Worm (Caenorhabditis elegans) whole organism, early embryonic: Measurements from ENCODE around the gene dpff-1.

ENCODE experiments used
- B0310.2 ChIP-seq: sonication (generic microtip); optimal IDR thresholded peaks from 2 replicates; lab custom pipeline; 2016; ENCODE audit warnings: mild to moderate bottlenecking, missing genetic modification characterization, missing compliant biosample characterization
- F13C5.2 ChIP-seq: sonication (generic microtip); optimal IDR thresholded peaks from 2 replicates; lab custom pipeline; 2017; ENCODE audit warnings: mild to moderate bottlenecking, missing genetic modification characterization, inconsistent platforms, missing compliant biosample characterization
- aly-1 ChIP-seq: sonication (generic microtip); optimal IDR thresholded peaks from 2 replicates; lab custom pipeline; 2016; ENCODE audit warnings: missing genetic modification characterization, missing compliant biosample characterization
- ama-1 ChIP-seq: fragments of 150-350 bp; optimal IDR thresholded peaks from 2 replicates; lab custom pipeline; 2014
- ceh-13 ChIP-seq: fragments of 200-800 bp; sonication (Bioruptor generic); optimal IDR thresholded peaks from 2 replicates; lab custom pipeline; 2018; ENCODE audit warnings: mild to moderate bottlenecking, missing genetic modification characterization, missing compliant biosample characterization
- ceh-36 ChIP-seq: sonication (generic microtip); optimal IDR thresholded peaks from 2 replicates; lab custom pipeline; 2016; ENCODE audit warnings: missing genetic modification characterization, inconsistent platforms, missing compliant biosample characterization
- ets-7 ChIP-seq: sonication (generic microtip); optimal IDR thresholded peaks from 2 replicates; lab custom pipeline; 2016; ENCODE audit warnings: missing genotype, missing genetic modification characterization, missing compliant biosample characterization
- flt-1 ChIP-seq: fragments of 200-800 bp; sonication (Bioruptor generic); IDR thresholded peaks from 2 replicates; pipeline ENCODE4 v1.3.6; 2022; ENCODE audit warnings: missing genetic modification characterization, missing compliant biosample characterization
- hmbx-1 ChIP-seq: sonication (generic microtip); optimal IDR thresholded peaks from 2 replicates; lab custom pipeline; 2016; ENCODE audit warnings: mild to moderate bottlenecking, missing genetic modification characterization, missing compliant biosample characterization
- hmg-4 ChIP-seq: fragments of 200-800 bp; sonication (Bioruptor generic); optimal IDR thresholded peaks from 2 replicates; lab custom pipeline; 2018; ENCODE audit warnings: mild to moderate bottlenecking, missing genetic modification characterization, missing compliant biosample characterization
- hnd-1 ChIP-seq: sonication (generic microtip); optimal IDR thresholded peaks from 2 replicates; lab custom pipeline; 2016; ENCODE audit warnings: missing genetic modification characterization, missing compliant biosample characterization
- pes-1 ChIP-seq: fragments of 200-800 bp; sonication (Bioruptor generic); IDR thresholded peaks from 2 replicates; pipeline ENCODE4 v1.3.6; 2022; ENCODE audit warnings: missing genetic modification reagents, missing genetic modification characterization, missing compliant biosample characterization
- scrt-1 ChIP-seq: fragments of 200-800 bp; sonication (Bioruptor generic); IDR thresholded peaks from 2 replicates; pipeline ENCODE4 v1.3.6; 2022; ENCODE audit warnings: missing genetic modification characterization, missing compliant biosample characterization
- sea-1 ChIP-seq: fragments of 200-800 bp; sonication (Bioruptor generic); conservative IDR thresholded peaks from 2 replicates; pipeline ENCODE4 v1.3.6; 2022; ENCODE audit warnings: missing genetic modification characterization, missing compliant biosample characterization
- tbx-11 ChIP-seq: fragments of 200-800 bp; sonication (Bioruptor generic); IDR thresholded peaks from 2 replicates; pipeline ENCODE4 v1.3.6; 2022; ENCODE audit warnings: missing genetic modification characterization, missing compliant biosample characterization
- tbx-37 ChIP-seq: fragments of 200-800 bp; sonication (Bioruptor generic); conservative IDR thresholded peaks from 2 replicates; pipeline ENCODE4 v1.3.6; 2022; ENCODE audit warnings: missing genetic modification reagents, missing genetic modification characterization, missing compliant biosample characterization
- tra-4 ChIP-seq: sonication (generic microtip); optimal IDR thresholded peaks from 2 replicates; lab custom pipeline; 2017; ENCODE audit warnings: missing genetic modification characterization, missing compliant biosample characterization

The dpff-1 gene

ce11 chrIII:5898631-5899030 lies 7.5 kb downstream of the dpff-1 start:
- no peak for TF ChIP-seq F13C5.2 (tag; lab: Kevin White, UChicago)
- no peak for TF ChIP-seq tbx-37
- no peak for TF ChIP-seq flt-1 (GFP tag; lab: Robert Waterston, UW)
- TF ChIP-seq tra-4 (tag; lab: Kevin White, UChicago): no peak
- TF ChIP-seq hmg-4 (GFP tag; lab: Kevin White, UChicago): no peak
- TF ChIP-seq ets-7 (tag; lab: Kevin White, UChicago): no peak
- no peak for TF ChIP-seq hmbx-1 (tag; lab: Kevin White, UChicago)
- no peak for TF ChIP-seq B0310.2 (tag; lab: Kevin White, UChicago)
- no peak for TF ChIP-seq scrt-1 (GFP tag; lab: Robert Waterston, UW)
- TF ChIP-seq pes-1 (GFP tag; lab: Robert Waterston, UW): no peak
- TF ChIP-seq tbx-11: no peak
- no peak for TF ChIP-seq ceh-36
- TF ChIP-seq sea-1 (GFP tag; lab: Robert Waterston, UW): no peak
- no peak for TF ChIP-seq aly-1 (tag; lab: Kevin White, UChicago)

- TF ChIP-seq sea-1 (GFP tag; lab: Robert Waterston, UW) (no peak), aly-1 (tag; lab: Kevin White, UChicago) (no peak), hmg-4 (GFP tag; lab: Kevin White, UChicago) (no peak), hnd-1 (tag; lab: Kevin White, UChicago) (no peak), flt-1 (GFP tag; lab: Robert Waterston, UW) (no peak), ceh-13 (GFP tag; lab: Kevin White, UChicago) (no peak), F13C5.2 (tag; lab: Kevin White, UChicago) (no peak), scrt-1 (GFP tag; lab: Robert Waterston, UW) (no peak), ceh-36 (no peak), ets-7 (tag; lab: Kevin White, UChicago) (no peak), ama-1 (no peak), tbx-11 (no peak), B0310.2 (tag; lab: Kevin White, UChicago) (no peak), pes-1 (GFP tag; lab: Robert Waterston, UW) (no peak), tra-4 (tag; lab: Kevin White, UChicago) (no peak), tbx-37 (no peak), hmbx-1 (tag; lab: Kevin White, UChicago) (no peak)
These were observed 8.7 kb downstream of the dpff-1 start for ce11 chrIII:5897468-5897867.

- TF ChIP-seq sea-1 (GFP tag; lab: Robert Waterston, UW) (no peak), flt-1 (GFP tag; lab: Robert Waterston, UW) (no peak), aly-1 (tag; lab: Kevin White, UChicago) (no peak), ets-7 (tag; lab: Kevin White, UChicago) (no peak), ceh-13 (GFP tag; lab: Kevin White, UChicago) (no peak), tbx-11 (no peak), ceh-36 (no peak), hmbx-1 (tag; lab: Kevin White, UChicago) (no peak), hmg-4 (GFP tag; lab: Kevin White, UChicago) (no peak), pes-1 (GFP tag; lab: Robert Waterston, UW) (no peak), B0310.2 (tag; lab: Kevin White, UChicago) (no peak), tbx-37 (no peak), hnd-1 (tag; lab: Kevin White, UChicago) (no peak), ama-1 (no peak), F13C5.2 (tag; lab: Kevin White, UChicago) (no peak), scrt-1 (GFP tag; lab: Robert Waterston, UW) (no peak), tra-4 (tag; lab: Kevin White, UChicago) (no peak)
These were observed 10.2 kb downstream of the dpff-1 start, which contains the start of gene pxl-1 for ce11 chrIII:5895913-5896312. Gene pxl-1 (minus strand): TSS chrIII:5896013.

- TF ChIP-seq hnd-1 (tag; lab: Kevin White, UChicago) (no peak), ceh-36 (no peak), scrt-1 (GFP tag; lab: Robert Waterston, UW) (no peak), tra-4 (tag; lab: Kevin White, UChicago) (no peak), tbx-11 (no peak), hmg-4 (GFP tag; lab: Kevin White, UChicago) (no peak), tbx-37 (no peak), B0310.2 (tag; lab: Kevin White, UChicago) (no peak), F13C5.2 (tag; lab: Kevin White, UChicago) (no peak), ceh-13 (GFP tag; lab: Kevin White, UChicago) (no peak), sea-1 (GFP tag; lab: Robert Waterston, UW) (no peak), ama-1 (no peak), flt-1 (GFP tag; lab: Robert Waterston, UW) (no peak), ets-7 (tag; lab: Kevin White, UChicago) (no peak), hmbx-1 (tag; lab: Kevin White, UChicago) (no peak), pes-1 (GFP tag; lab: Robert Waterston, UW) (no peak), aly-1 (tag; lab: Kevin White, UChicago) (no peak)
These were observed 13.2 kb downstream of the dpff-1 start for ce11 chrIII:5892909-5893308.

- TF ChIP-seq ets-7 (tag; lab: Kevin White, UChicago) (no peak), tbx-37 (no peak), sea-1 (GFP tag; lab: Robert Waterston, UW) (no peak)
These were observed 17.5 kb downstream of the dpff-1 start, which contains the start of gene C28H8.8 for ce11 chrIII:5888675-5889074. Gene C28H8.8 (minus strand): TSS chrIII:5888775.

ce11 chrIII:5886893-5887292 lies 19.3 kb downstream of the dpff-1 start, which contains the start of gene C28H8.7:
Gene C28H8.7 (minus strand): TSS chrIII:5886993.
- TF ChIP-seq tra-4 (tag; lab: Kevin White, UChicago) (no peak), ets-7 (tag; lab: Kevin White, UChicago) (no peak), ceh-13 (GFP tag; lab: Kevin White, UChicago) (no peak), pes-1 (GFP tag; lab: Robert Waterston, UW) (no peak)

- no peak for TF ChIP-seq tbx-11
These were observed 21.7 kb downstream of the dpff-1 start for ce11 chrIII:5884459-5884858.
